Fruit fly (Drosophila melanogaster): Measurements from ENCODE around the gene CG17122.

DNA sequence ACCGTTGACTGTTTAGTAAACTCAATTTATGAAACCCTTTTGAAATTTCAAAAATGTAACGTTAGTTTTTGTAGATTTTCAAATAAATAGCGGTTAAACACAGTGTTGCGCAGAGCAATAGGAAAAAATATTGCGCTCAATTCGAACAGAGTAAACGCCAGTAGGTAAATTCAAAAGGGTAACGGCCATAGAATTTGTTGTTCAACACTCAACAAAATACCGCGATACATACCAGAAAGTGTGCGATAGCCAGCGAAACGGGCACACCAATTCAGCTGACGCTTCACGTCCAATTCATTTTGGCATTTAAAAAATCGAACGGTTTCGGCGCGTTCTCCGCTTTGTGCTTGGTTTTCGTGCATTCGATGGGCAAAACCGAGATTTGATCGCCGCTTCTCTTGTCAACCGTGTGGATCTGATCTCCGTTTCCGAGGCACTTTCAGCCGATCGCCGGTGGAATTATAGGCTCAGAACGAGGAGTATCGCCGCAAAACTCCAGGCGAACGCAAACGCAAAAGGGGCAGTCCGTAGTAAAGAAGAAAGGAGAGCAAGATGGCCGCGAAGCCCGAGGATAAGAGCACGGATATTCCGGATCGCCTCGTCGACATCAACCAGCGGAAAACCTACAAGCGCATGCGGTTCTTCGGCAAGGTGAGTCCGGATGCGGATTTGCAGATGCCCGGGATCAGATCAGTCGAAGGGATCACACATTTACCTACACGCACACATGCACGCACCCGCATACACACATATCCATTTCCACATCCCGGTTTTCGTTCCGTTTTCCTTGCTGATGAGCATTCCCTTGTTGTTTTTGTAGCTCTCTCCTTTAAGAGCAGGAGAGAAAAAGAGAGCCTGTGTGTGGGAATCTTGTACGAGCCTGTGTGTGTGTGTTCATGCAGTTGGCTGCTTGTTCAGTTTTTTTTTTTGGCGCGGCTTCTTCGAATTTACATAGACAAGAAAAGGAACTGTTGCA is 34.9 kb upstream of the CG17122 start:
- no peak for TF ChIP-seq usp (GFP tag; optimal IDR thresholded peaks at IDR 0.05)
- no peak for TF ChIP-seq EcR (GFP tag; optimal IDR thresholded peaks at IDR 0.05)
- no peak for TF ChIP-seq CG8478 (optimal IDR thresholded peaks at IDR 0.05)

All from whole organism.